Fruit fly (Drosophila melanogaster): Measurements from ENCODE around the gene stck.

DNA sequence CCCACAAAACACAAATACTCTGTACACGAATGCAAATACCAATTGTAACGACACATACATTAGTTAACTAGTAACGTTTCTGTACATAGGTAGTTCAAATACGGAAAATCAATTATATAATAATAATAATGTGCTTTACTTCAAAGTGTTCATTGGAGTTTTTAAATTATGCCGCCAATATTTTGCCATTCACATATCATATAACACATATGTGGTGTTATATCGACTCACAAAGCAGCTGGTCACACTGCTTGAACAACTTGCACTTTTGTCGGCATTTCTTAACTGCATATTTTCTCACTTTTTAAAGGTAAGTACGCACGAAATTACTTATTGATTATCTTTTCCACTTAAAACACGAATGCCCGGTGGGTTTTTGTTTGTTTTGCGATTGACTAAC lies 12.6 kb upstream of the stck start, which contains the start of gene DppIII:
- TF ChIP-seq CG1620 (GFP tag; optimal IDR thresholded peaks at IDR 0.05) (no peak), CG12768 (GFP tag; optimal IDR thresholded peaks at IDR 0.05) (no peak), Crg-1 (GFP tag; optimal IDR thresholded peaks at IDR 0.05) (no peak), CG7101 (tag; optimal IDR thresholded peaks at IDR 0.05) (no peak), cic (GFP tag; optimal IDR thresholded peaks at IDR 0.05) (no peak), CG33017 (tag; optimal IDR thresholded peaks at IDR 0.05) (no peak), CG5204 (GFP tag; optimal IDR thresholded peaks at IDR 0.05) (no peak), Clk (GFP tag; optimal IDR thresholded peaks at IDR 0.05) (no peak), kay (GFP tag; ENCODE audit: borderline replicate concordance) (no peak), Mnt (GFP tag; optimal IDR thresholded peaks at IDR 0.05) (no peak), toe (GFP tag; optimal IDR thresholded peaks at IDR 0.05) (no peak), cnc (optimal IDR thresholded peaks at IDR 0.05) (peak in 1 of 2 experiments; percentile 40)

Measured in whole organism, adult.